Worm (Caenorhabditis elegans): ENCODE measurements around the gene K08C7.6.

ce11 chrIV:10716348-10716747, 30.7 kb upstream of the K08C7.6 start, which contains the start of gene ncx-3:
- TF ChIP-seq pha-4 (tag; optimal IDR thresholded peaks at IDR 0.05) (no peak), ama-1 (optimal IDR thresholded peaks at IDR 0.05) (no peak), ama-1 (GFP tag; optimal IDR thresholded peaks at IDR 0.05) (no peak), madf-8 (GFP tag; conservative IDR thresholded peaks at IDR 0.05) (no peak), somi-1 (GFP tag; optimal IDR thresholded peaks at IDR 0.05) (no peak), ztf-28 (GFP tag; IDR thresholded peaks at IDR 0.05) (no peak), mel-28 (tag; optimal IDR thresholded peaks at IDR 0.05; ENCODE audit: borderline replicate concordance) (no peak)

Measured in whole organism, young adult.